Worm (Caenorhabditis elegans) whole organism, mixed stage, embryonic: Measurements from ENCODE around the gene F33C8.4.

Experiments
- M03D4.4 ChIP-seq: sonication (generic microtip); optimal IDR thresholded peaks from 2 replicates; lab custom pipeline; 2017; ENCODE audit warnings: mild to moderate bottlenecking, missing genetic modification characterization, missing compliant biosample characterization
- bed-3 ChIP-seq: fragments of 200-800 bp; sonication (Bioruptor generic); optimal IDR thresholded peaks from 3 replicates; lab custom pipeline; 2018; ENCODE audit warnings: mild to moderate bottlenecking, missing genetic modification characterization, moderate library complexity, missing compliant biosample characterization
- ceh-43 ChIP-seq: fragments of 200-800 bp; sonication (Bioruptor generic); optimal IDR thresholded peaks from 2 replicates; lab custom pipeline; 2018; ENCODE audit warnings: mild to moderate bottlenecking, missing genetic modification characterization, moderate library complexity, missing compliant biosample characterization
- ceh-83 ChIP-seq: fragments of 200-800 bp; sonication (Bioruptor generic); optimal IDR thresholded peaks from 2 replicates; lab custom pipeline; 2018; ENCODE audit warnings: mild to moderate bottlenecking, missing genetic modification characterization, missing compliant biosample characterization
- ces-1 ChIP-seq: fragments of 150-350 bp; optimal IDR thresholded peaks from 2 replicates; lab custom pipeline; 2014; ENCODE audit warnings: missing biosample characterization, missing genetic modification reagents, missing genetic modification characterization
- drap-1 ChIP-seq: fragments of 200-800 bp; sonication (Bioruptor generic); optimal IDR thresholded peaks from 3 replicates; lab custom pipeline; 2018; ENCODE audit warnings: mild to moderate bottlenecking, missing genetic modification characterization, missing compliant biosample characterization
- elt-1 ChIP-seq: sonication (generic microtip); optimal IDR thresholded peaks from 2 replicates; lab custom pipeline; 2017; ENCODE audit warnings: missing genetic modification characterization, mild to moderate bottlenecking, missing compliant biosample characterization, antibody characterized with exemption, moderate library complexity, borderline replicate concordance; ENCODE audit not compliant: insufficient read depth
- elt-3 ChIP-seq: fragments of 150-350 bp; optimal IDR thresholded peaks from 2 replicates; lab custom pipeline; 2014; ENCODE audit warnings: missing biosample characterization, missing genetic modification characterization
- flh-1 ChIP-seq: fragments of 200-800 bp; sonication (Bioruptor generic); optimal IDR thresholded peaks from 2 replicates; lab custom pipeline; 2018; ENCODE audit warnings: mild to moderate bottlenecking, missing genetic modification characterization, moderate library complexity, missing compliant biosample characterization
- ham-2 ChIP-seq: fragments of 200-800 bp; sonication (Bioruptor generic); optimal IDR thresholded peaks from 2 replicates; lab custom pipeline; 2018; ENCODE audit warnings: mild to moderate bottlenecking, missing genetic modification characterization, missing compliant biosample characterization
- hlh-1 ChIP-seq: fragments of 150-350 bp; optimal IDR thresholded peaks from 2 replicates; lab custom pipeline; 2014; ENCODE audit warnings: missing biosample characterization, missing genetic modification reagents, missing genetic modification characterization
- lin-13 ChIP-seq: fragments of 150-350 bp; optimal IDR thresholded peaks from 2 replicates; lab custom pipeline; 2014; ENCODE audit warnings: missing biosample characterization, missing genetic modification characterization
- lin-32 ChIP-seq: fragments of 200-800 bp; sonication (Bioruptor generic); optimal IDR thresholded peaks from 2 replicates; lab custom pipeline; 2018; ENCODE audit warnings: mild to moderate bottlenecking, missing genetic modification characterization, missing compliant biosample characterization
- lsy-2 ChIP-seq: fragments of 150-350 bp; optimal IDR thresholded peaks from 2 replicates; lab custom pipeline; 2014; ENCODE audit warnings: missing biosample characterization, missing genetic modification characterization
- mab-5 ChIP-seq: fragments of 150-350 bp; optimal IDR thresholded peaks from 2 replicates; lab custom pipeline; 2014; ENCODE audit warnings: missing biosample characterization, missing genetic modification characterization
- mep-1 ChIP-seq: fragments of 150-350 bp; optimal IDR thresholded peaks from 2 replicates; lab custom pipeline; 2017; ENCODE audit warnings: missing biosample characterization, missing genetic modification reagents, missing genetic modification characterization, inconsistent platforms
- mls-2 ChIP-seq: sonication (generic microtip); optimal IDR thresholded peaks from 2 replicates; lab custom pipeline; 2016; ENCODE audit warnings: mild to moderate bottlenecking, missing genetic modification characterization, moderate library complexity, missing compliant biosample characterization
- nhr-12 ChIP-seq: fragments of 150-350 bp; optimal IDR thresholded peaks from 2 replicates; lab custom pipeline; 2014; ENCODE audit warnings: missing biosample characterization, missing genetic modification characterization
- nhr-2 ChIP-seq: fragments of 150-350 bp; optimal IDR thresholded peaks from 2 replicates; lab custom pipeline; 2014; ENCODE audit warnings: missing biosample characterization, missing genetic modification characterization
- nhr-237 ChIP-seq: fragments of 150-350 bp; optimal IDR thresholded peaks from 2 replicates; lab custom pipeline; 2014; ENCODE audit warnings: missing biosample characterization, missing genetic modification characterization
- nhr-28 ChIP-seq: fragments of 150-350 bp; optimal IDR thresholded peaks from 2 replicates; lab custom pipeline; 2014; ENCODE audit warnings: missing biosample characterization, missing genetic modification characterization
- nhr-76 ChIP-seq: sonication (generic microtip); optimal IDR thresholded peaks from 2 replicates; lab custom pipeline; 2017; ENCODE audit warnings: missing biosample characterization, missing genetic modification characterization
- pha-4 ChIP-seq: fragments of 150-350 bp; optimal IDR thresholded peaks from 2 replicates; lab custom pipeline; 2018; ENCODE audit warnings: missing biosample characterization, missing genetic modification reagents, missing genetic modification characterization
- snpc-4 ChIP-seq: fragments of 150-350 bp; optimal IDR thresholded peaks from 2 replicates; lab custom pipeline; 2014; ENCODE audit warnings: missing biosample characterization, missing genetic modification characterization
- sptf-1 ChIP-seq: sonication (generic microtip); optimal IDR thresholded peaks from 2 replicates; lab custom pipeline; 2017; ENCODE audit warnings: mild to moderate bottlenecking, missing genetic modification characterization, moderate library complexity, missing compliant biosample characterization
- tbx-8 ChIP-seq: fragments of 200-800 bp; sonication (Bioruptor generic); optimal IDR thresholded peaks from 2 replicates; lab custom pipeline; 2018; ENCODE audit warnings: mild to moderate bottlenecking, missing genetic modification characterization, moderate library complexity, missing compliant biosample characterization
- unc-120 ChIP-seq: sonication (generic microtip); optimal IDR thresholded peaks from 2 replicates; lab custom pipeline; 2017; ENCODE audit warnings: missing genetic modification characterization, missing compliant biosample characterization; ENCODE audit not compliant: poor library complexity, severe bottlenecking
- unc-39 ChIP-seq: fragments of 150-350 bp; optimal IDR thresholded peaks from 2 replicates; lab custom pipeline; 2014; ENCODE audit warnings: missing biosample characterization, missing genetic modification characterization
- unc-62 ChIP-seq: fragments of 150-350 bp; optimal IDR thresholded peaks from 2 replicates; lab custom pipeline; 2014; ENCODE audit warnings: missing biosample characterization, missing genetic modification reagents, missing genetic modification characterization
- zip-8 ChIP-seq: fragments of 150-350 bp; optimal IDR thresholded peaks from 2 replicates; lab custom pipeline; 2014; ENCODE audit warnings: missing biosample characterization, missing genetic modification characterization
- ztf-11 ChIP-seq: fragments of 150-350 bp; optimal IDR thresholded peaks from 2 replicates; lab custom pipeline; 2014; ENCODE audit warnings: missing biosample characterization, missing genetic modification characterization

Gene F33C8.4

DNA sequence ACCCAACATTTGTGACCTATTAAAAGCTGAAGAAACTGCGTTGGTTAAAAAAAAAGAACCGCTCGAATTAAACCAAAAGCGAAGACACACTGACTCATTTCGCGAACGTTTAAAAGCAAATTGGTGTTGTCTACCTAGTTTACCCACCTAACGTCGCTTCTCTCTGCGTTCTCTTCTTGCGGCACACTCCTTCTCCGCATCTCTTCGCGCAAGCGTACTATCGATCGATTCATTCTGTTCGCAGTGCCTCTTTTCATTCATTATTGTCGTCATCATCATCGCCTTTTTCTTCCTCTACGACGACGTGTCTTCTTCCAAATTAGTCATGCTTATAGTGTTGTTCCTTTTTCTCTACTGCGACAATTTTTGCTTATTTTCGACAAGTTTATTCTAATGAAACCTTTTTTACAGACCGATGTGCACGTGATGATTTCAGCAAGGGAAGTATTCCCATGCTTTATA is 20.9 kb upstream of the F33C8.4 start, which contains the start of gene atrn-1:
Gene atrn-1 (plus strand): TSS at position 412 of the 462 bp plus-strand sequence.
- TF ChIP-seq ham-2 (GFP tag; lab: Kevin White, UChicago) (peak; percentile 16), nhr-28 (tag; lab: Kevin White, UChicago) (no peak)
- TF ChIP-seq, all 35 proteins: peak for 1

ce11 chrX:14715459-14715858 is 16.6 kb upstream of the F33C8.4 start:
- TF ChIP-seq flh-1 (GFP tag; lab: Kevin White, UChicago) = no peak
- TF ChIP-seq lsy-2 = no peak
- no peak for TF ChIP-seq ztf-11 (tag; lab: Kevin White, UChicago)
- no peak for TF ChIP-seq nhr-28 (tag; lab: Kevin White, UChicago)
- no peak for TF ChIP-seq nhr-2
- no peak for TF ChIP-seq ham-2 (GFP tag; lab: Kevin White, UChicago)
- TF ChIP-seq elt-1 (tag; lab: Kevin White, UChicago) = no peak

DNA sequence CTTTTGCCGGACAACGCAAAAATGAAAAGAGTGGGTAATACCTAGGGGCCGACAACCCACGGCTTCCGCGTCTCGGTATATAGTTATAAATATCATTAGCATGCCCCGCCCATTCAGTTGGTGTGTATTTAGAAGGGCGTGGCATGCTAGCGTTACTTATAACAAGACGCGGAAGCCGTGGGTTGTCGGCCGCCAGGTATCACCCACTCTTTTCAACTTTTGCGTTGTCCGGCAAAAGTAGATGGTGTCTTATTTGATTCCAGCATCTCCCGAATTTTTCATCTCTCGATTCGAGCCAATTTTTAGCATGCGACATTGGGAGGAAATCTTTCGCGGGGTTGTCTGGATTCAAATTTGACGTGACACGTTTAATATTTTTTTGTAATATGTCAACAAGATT is 14.3 kb upstream of the F33C8.4 start:
- no peak for TF ChIP-seq snpc-4
- TF ChIP-seq zip-8 (tag; lab: Kevin White, UChicago) = no peak
- no peak for TF ChIP-seq bed-3 (GFP tag; lab: Kevin White, UChicago)
- no peak for TF ChIP-seq ces-1 (GFP tag; lab: Kevin White, UChicago)
- no peak for TF ChIP-seq elt-1 (tag; lab: Kevin White, UChicago)
- TF ChIP-seq mls-2 (tag; lab: Kevin White, UChicago) = no peak
- TF ChIP-seq unc-62 (GFP tag; lab: Kevin White, UChicago) = no peak
- TF ChIP-seq ceh-43 = no peak
- TF ChIP-seq drap-1 (GFP tag; lab: Kevin White, UChicago) = no peak
- TF ChIP-seq elt-3 = no peak
- no peak for TF ChIP-seq unc-120 (tag; lab: Kevin White, UChicago)
- no peak for TF ChIP-seq lsy-2
- TF ChIP-seq pha-4 = no peak
- no peak for TF ChIP-seq mep-1
- TF ChIP-seq nhr-12 (tag; lab: Kevin White, UChicago) = no peak

DNA sequence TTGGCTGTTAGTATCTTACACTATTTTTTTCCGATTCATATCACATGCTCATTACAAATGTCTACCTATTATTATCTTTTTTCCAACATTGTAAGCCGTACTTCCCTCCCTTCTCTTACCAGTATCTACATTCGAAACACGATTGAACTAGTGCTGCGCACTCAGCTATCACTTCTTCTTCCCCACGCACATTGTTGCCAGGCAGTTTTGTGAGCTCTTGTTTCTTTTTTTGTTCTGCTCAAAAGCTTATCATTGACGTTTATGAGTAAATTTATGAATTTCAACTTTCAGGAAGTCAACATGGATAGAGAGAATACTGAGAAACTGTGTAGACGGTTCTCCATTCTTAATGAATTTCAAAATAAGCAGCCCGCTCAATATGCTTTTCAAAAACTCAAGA is 11.0 kb upstream of the F33C8.4 start, which contains the start of gene F33C8.2:
Gene F33C8.2 (plus strand): TSS at position 301 of the 400 bp plus-strand sequence.
- TF ChIP-seq snpc-4 = no peak
- no peak for TF ChIP-seq M03D4.4 (tag; lab: Kevin White, UChicago)
- TF ChIP-seq bed-3 (GFP tag; lab: Kevin White, UChicago) = no peak
- no peak for TF ChIP-seq elt-1 (tag; lab: Kevin White, UChicago)
- no peak for TF ChIP-seq lin-13
- no peak for TF ChIP-seq ceh-83 (GFP tag; lab: Kevin White, UChicago)
- TF ChIP-seq lsy-2 = no peak
- TF ChIP-seq mep-1 = no peak
- TF ChIP-seq ces-1 (GFP tag; lab: Kevin White, UChicago) = no peak
- no peak for TF ChIP-seq elt-3
- no peak for TF ChIP-seq flh-1 (GFP tag; lab: Kevin White, UChicago)
- no peak for TF ChIP-seq sptf-1 (tag; lab: Kevin White, UChicago)
- no peak for TF ChIP-seq tbx-8 (GFP tag; lab: Kevin White, UChicago)
- no peak for TF ChIP-seq unc-39
- no peak for TF ChIP-seq zip-8 (tag; lab: Kevin White, UChicago)
- TF ChIP-seq ham-2 (GFP tag; lab: Kevin White, UChicago) = no peak
- TF ChIP-seq nhr-2 = no peak
- TF ChIP-seq hlh-1 = no peak
- TF ChIP-seq nhr-12 (tag; lab: Kevin White, UChicago) = no peak
- no peak for TF ChIP-seq mls-2 (tag; lab: Kevin White, UChicago)

ce11 chrX:14724935-14725334 is 7.1 kb upstream of the F33C8.4 start:
- TF ChIP-seq unc-62 (GFP tag; lab: Kevin White, UChicago) = no peak
- no peak for TF ChIP-seq nhr-28 (tag; lab: Kevin White, UChicago)
- TF ChIP-seq drap-1 (GFP tag; lab: Kevin White, UChicago) = no peak
- no peak for TF ChIP-seq elt-1 (tag; lab: Kevin White, UChicago)
- no peak for TF ChIP-seq lin-32
- no peak for TF ChIP-seq nhr-2
- TF ChIP-seq mab-5 (tag; lab: Kevin White, UChicago) = no peak
- TF ChIP-seq unc-120 (tag; lab: Kevin White, UChicago) = no peak
- no peak for TF ChIP-seq ceh-43
- no peak for TF ChIP-seq ham-2 (GFP tag; lab: Kevin White, UChicago)
- no peak for TF ChIP-seq mep-1
- TF ChIP-seq lsy-2 = no peak
- no peak for TF ChIP-seq ztf-11 (tag; lab: Kevin White, UChicago)
- no peak for TF ChIP-seq mls-2 (tag; lab: Kevin White, UChicago)
- TF ChIP-seq pha-4 = no peak
- TF ChIP-seq hlh-1 = no peak
- TF ChIP-seq nhr-76 (tag; lab: Kevin White, UChicago) = no peak
- no peak for TF ChIP-seq nhr-237 (tag; lab: Kevin White, UChicago)
- no peak for TF ChIP-seq bed-3 (GFP tag; lab: Kevin White, UChicago)
